Worm (Caenorhabditis elegans) whole organism, young adult: ENCODE measurements around the gene C11E4.8.

Source experiments
- F22D6.2 ChIP-seq: sonication (generic microtip); optimal IDR thresholded peaks from 2 replicates; lab custom pipeline; 2016; ENCODE audit warnings: mild to moderate bottlenecking, missing genetic modification characterization, missing compliant biosample characterization
- F37B4.10 ChIP-seq: fragments of 200-800 bp; sonication (Bioruptor generic); IDR thresholded peaks from 2 replicates; pipeline ENCODE4 v1.3.6; 2022; ENCODE audit warnings: missing genetic modification characterization, missing compliant biosample characterization
- F57C9.4 ChIP-seq: sonication (generic microtip); optimal IDR thresholded peaks from 2 replicates; lab custom pipeline; 2017; ENCODE audit warnings: mild to moderate bottlenecking, missing genetic modification characterization, missing compliant biosample characterization
- ama-1 ChIP-seq, 3 experiments: fragments of 150-350 bp in 1 of 3; sonication (generic microtip) in 2 of 3; optimal IDR thresholded peaks; 2 replicates each; lab custom pipeline; 2014 to 2018; ENCODE audit warnings: missing biosample characterization in 2 of 3, missing genetic modification characterization in 2 of 3, missing genetic modification reagents in 2 of 3
- attf-5 ChIP-seq: fragments of 200-800 bp; sonication (Bioruptor generic); optimal IDR thresholded peaks from 2 replicates; lab custom pipeline; 2018; ENCODE audit warnings: mild to moderate bottlenecking, missing genetic modification characterization, missing compliant biosample characterization
- bed-1 ChIP-seq: fragments of 200-800 bp; sonication (Bioruptor generic); IDR thresholded peaks from 2 replicates; pipeline ENCODE4 v1.3.6; 2022; ENCODE audit warnings: missing genetic modification reagents, missing genetic modification characterization, missing compliant biosample characterization
- dpl-1 ChIP-seq: fragments of 150-350 bp; optimal IDR thresholded peaks from 2 replicates; lab custom pipeline; 2014; ENCODE audit warnings: missing biosample characterization, missing genetic modification reagents, missing genetic modification characterization
- efl-1 ChIP-seq: fragments of 150-350 bp; optimal IDR thresholded peaks from 2 replicates; lab custom pipeline; 2014; ENCODE audit warnings: missing biosample characterization, missing genetic modification reagents, missing genetic modification characterization
- hsf-1 ChIP-seq: fragments of 200-800 bp; sonication (Bioruptor generic); IDR thresholded peaks from 2 replicates; pipeline ENCODE4 v1.3.6; 2022; ENCODE audit warnings: missing genetic modification reagents, missing genetic modification characterization, missing compliant biosample characterization
- mel-28 ChIP-seq: sonication (generic microtip); optimal IDR thresholded peaks from 2 replicates; lab custom pipeline; 2016; ENCODE audit warnings: borderline replicate concordance, mild to moderate bottlenecking, missing genetic modification characterization, missing compliant biosample characterization
- mxl-1 ChIP-seq: sonication (generic microtip); optimal IDR thresholded peaks from 2 replicates; lab custom pipeline; 2016; ENCODE audit warnings: missing genetic modification characterization, missing compliant biosample characterization
- unc-62 ChIP-seq: fragments of 150-350 bp; optimal IDR thresholded peaks from 2 replicates; lab custom pipeline; 2014; ENCODE audit warnings: missing biosample characterization, missing genetic modification reagents, missing genetic modification characterization
- zim-3 ChIP-seq: sonication (generic microtip); optimal IDR thresholded peaks from 2 replicates; lab custom pipeline; 2017; ENCODE audit warnings: mild to moderate bottlenecking, missing genetic modification characterization, moderate library complexity, missing compliant biosample characterization

- TF ChIP-seq attf-5 (GFP tag; lab: Kevin White, UChicago): no peak
- no peak for TF ChIP-seq bed-1 (GFP tag; lab: Robert Waterston, UW)
- no peak for TF ChIP-seq hsf-1
- TF ChIP-seq efl-1 (GFP tag; lab: Kevin White, UChicago): no peak
- TF ChIP-seq F37B4.10 (GFP tag; lab: Robert Waterston, UW): no peak
- no peak for TF ChIP-seq mxl-1 (tag; lab: Kevin White, UChicago)
- TF ChIP-seq ama-1 (optimal IDR thresholded peaks at IDR 0.05; lab: Kevin White, UChicago): no peak
- TF ChIP-seq ama-1 (GFP tag; optimal IDR thresholded peaks at IDR 0.05; lab: Kevin White, UChicago): no peak
- no peak for TF ChIP-seq zim-3 (tag; lab: Kevin White, UChicago)
- no peak for TF ChIP-seq unc-62 (GFP tag; lab: Kevin White, UChicago)
- no peak for TF ChIP-seq mel-28 (tag; lab: Kevin White, UChicago)
- TF ChIP-seq dpl-1 (GFP tag; lab: Kevin White, UChicago): no peak
- TF ChIP-seq F57C9.4 (tag; lab: Kevin White, UChicago): no peak
- no peak for TF ChIP-seq F22D6.2 (tag; lab: Kevin White, UChicago)
These were observed 36.5 kb downstream of the C11E4.8 start for ce11 chrX:9656772-9657171.
